Fruit fly (Drosophila melanogaster) whole organism, embryonic: ENCODE results near the gene CG5181.

Experiments
- Asciz ChIP-seq: fragments of 200-800 bp; sonication (Bioruptor generic); optimal IDR thresholded peaks from 2 replicates; lab custom pipeline; 2017; ENCODE audit warnings: missing biosample characterization, mild to moderate bottlenecking, missing genetic modification characterization, missing genetic modification reagents
- Bgb ChIP-seq: fragments of 200-800 bp; sonication (Bioruptor generic); IDR thresholded peaks from 2 replicates; pipeline ENCODE4 v1.3.6; 2022; ENCODE audit warnings: missing biosample characterization, missing genetic modification characterization; ENCODE audit not compliant: partially characterized antibody
- CG10431 ChIP-seq: fragments of 200-800 bp; sonication (Bioruptor generic); optimal IDR thresholded peaks from 3 replicates; lab custom pipeline; 2018; ENCODE audit warnings: missing biosample characterization, mild to moderate bottlenecking, missing genetic modification characterization
- CG11093 ChIP-seq: fragments of 200-800 bp; sonication (Bioruptor generic); IDR thresholded peaks from 3 replicates; pipeline ENCODE4 v1.3.6; 2022; ENCODE audit warnings: missing biosample characterization, missing genetic modification characterization
- CG12155 ChIP-seq: fragments of 200-800 bp; sonication (Bioruptor generic); optimal IDR thresholded peaks from 3 replicates; lab custom pipeline; 2016; ENCODE audit warnings: missing biosample characterization, missing genetic modification characterization
- CG1233 ChIP-seq: fragments of 200-800 bp; sonication (Bioruptor generic); optimal IDR thresholded peaks from 4 replicates; lab custom pipeline; 2018; ENCODE audit warnings: missing biosample characterization, mild to moderate bottlenecking, missing genetic modification characterization
- CG14710 ChIP-seq: fragments of 200-800 bp; sonication (Bioruptor generic); optimal IDR thresholded peaks from 3 replicates; lab custom pipeline; 2019; ENCODE audit warnings: missing biosample characterization, mild to moderate bottlenecking, missing genetic modification characterization, moderate library complexity
- CG15073 ChIP-seq: fragments of 200-800 bp; sonication (Bioruptor generic); optimal IDR thresholded peaks from 2 replicates; lab custom pipeline; 2016; ENCODE audit warnings: missing biosample characterization, missing genetic modification characterization
- CG15269 ChIP-seq: fragments of 200-800 bp; sonication (Bioruptor generic); optimal IDR thresholded peaks from 2 replicates; lab custom pipeline; 2018; ENCODE audit warnings: missing biosample characterization, mild to moderate bottlenecking, missing genetic modification characterization, moderate library complexity
- CG16863 ChIP-seq: fragments of 200-800 bp; sonication (Bioruptor generic); optimal IDR thresholded peaks from 3 replicates; lab custom pipeline; 2016; ENCODE audit warnings: missing biosample characterization, missing genetic modification characterization
- CG17568 ChIP-seq: fragments of 200-800 bp; sonication (Bioruptor generic); optimal IDR thresholded peaks from 2 replicates; lab custom pipeline; 2018; ENCODE audit warnings: missing biosample characterization, mild to moderate bottlenecking, missing genetic modification characterization, moderate library complexity
- CG18011 ChIP-seq: fragments of 200-800 bp; sonication (Bioruptor generic); optimal IDR thresholded peaks from 2 replicates; lab custom pipeline; 2017; ENCODE audit warnings: missing biosample characterization, missing genetic modification characterization, mild to moderate bottlenecking, moderate library complexity, missing genotype
- CG2712 ChIP-seq: fragments of 200-800 bp; optimal IDR thresholded peaks from 3 replicates; lab custom pipeline; 2019; ENCODE audit warnings: missing biosample characterization, mild to moderate bottlenecking, missing genetic modification characterization, moderate library complexity
- CG33213 ChIP-seq: fragments of 200-800 bp; sonication (Bioruptor generic); optimal IDR thresholded peaks from 3 replicates; lab custom pipeline; 2016; ENCODE audit warnings: missing biosample characterization, missing genetic modification characterization
- CG3995 ChIP-seq: fragments of 200-800 bp; sonication (Bioruptor generic); optimal IDR thresholded peaks from 3 replicates; lab custom pipeline; 2016; ENCODE audit warnings: missing biosample characterization, missing genetic modification characterization
- CG6813 ChIP-seq: fragments of 200-800 bp; sonication (Bioruptor generic); optimal IDR thresholded peaks from 2 replicates; lab custom pipeline; 2017; ENCODE audit warnings: missing biosample characterization, missing genetic modification characterization, mild to moderate bottlenecking, moderate library complexity, missing genetic modification reagents
- CG7271 ChIP-seq: fragments of 200-800 bp; sonication (Bioruptor generic); optimal IDR thresholded peaks from 2 replicates; lab custom pipeline; 2018; ENCODE audit warnings: missing biosample characterization, mild to moderate bottlenecking, missing genetic modification characterization, moderate library complexity
- CG7372 ChIP-seq: fragments of 200-800 bp; sonication (Bioruptor generic); IDR thresholded peaks from 2 replicates; pipeline ENCODE4 v1.3.6; 2022; ENCODE audit warnings: missing biosample characterization, missing genetic modification characterization
- Dad ChIP-seq: fragments of 200-800 bp; sonication (Bioruptor generic); optimal IDR thresholded peaks from 3 replicates; lab custom pipeline; 2016; ENCODE audit warnings: missing biosample characterization, missing genetic modification characterization
- Doc3 ChIP-seq: fragments of 200-800 bp; sonication (Bioruptor generic); IDR thresholded peaks from 3 replicates; pipeline ENCODE4 v1.3.6; 2022; ENCODE audit warnings: missing biosample characterization, missing genetic modification characterization; ENCODE audit not compliant: partially characterized antibody
- Dref ChIP-seq: fragments of 200-800 bp; sonication (Bioruptor generic); IDR thresholded peaks from 2 replicates; pipeline ENCODE4 v1.3.6; 2022; ENCODE audit warnings: missing biosample characterization, missing genetic modification characterization
- Kr ChIP-seq: fragments of 200-800 bp; sonication (Bioruptor generic); optimal IDR thresholded peaks from 2 replicates; lab custom pipeline; 2017; ENCODE audit warnings: missing biosample characterization, mild to moderate bottlenecking, missing genetic modification characterization
- Lpt ChIP-seq: fragments of >200 bp; optimal IDR thresholded peaks from 2 replicates; lab custom pipeline; 2018; ENCODE audit warnings: missing biosample characterization, missing genetic modification characterization
- Med ChIP-seq: fragments of 200-800 bp; sonication (Bioruptor generic); peaks from one replicate; lab custom pipeline; 2016; ENCODE audit warnings: missing biosample characterization, missing genetic modification characterization, mild to moderate bottlenecking, inconsistent platforms, moderate library complexity
- NK7.1 ChIP-seq: fragments of 200-800 bp; sonication (Bioruptor generic); optimal IDR thresholded peaks from 3 replicates; lab custom pipeline; 2016; ENCODE audit warnings: missing biosample characterization, missing genetic modification characterization
- Pdp1 ChIP-seq, 2 experiments: fragments of 200-800 bp; sonication (Bioruptor generic); optimal IDR thresholded peaks; 3 replicates each; lab custom pipeline; 2016; ENCODE audit warnings: missing biosample characterization in 2 of 2, missing genetic modification characterization in 2 of 2, mild to moderate bottlenecking in 1 of 2, moderate library complexity in 1 of 2
- Taf1 ChIP-seq: fragments of 200-800 bp; sonication (Bioruptor generic); IDR thresholded peaks from 2 replicates; pipeline ENCODE4 v1.3.6; 2022; ENCODE audit warnings: missing biosample characterization, missing genetic modification characterization
- Xbp1 ChIP-seq: fragments of 200-800 bp; sonication (Bioruptor generic); optimal IDR thresholded peaks from 3 replicates; lab custom pipeline; 2016; ENCODE audit warnings: missing biosample characterization, mild to moderate bottlenecking, missing genetic modification characterization
- ato ChIP-seq: fragments of 200-800 bp; sonication (Bioruptor generic); IDR thresholded peaks from 2 replicates; pipeline ENCODE4 v1.3.6; 2022; ENCODE audit warnings: missing biosample characterization, missing genetic modification characterization; ENCODE audit not compliant: partially characterized antibody
- da ChIP-seq: fragments of 200-800 bp; sonication (Bioruptor generic); optimal IDR thresholded peaks from 2 replicates; lab custom pipeline; 2016; ENCODE audit warnings: missing biosample characterization, missing genetic modification characterization
- eyg ChIP-seq: fragments of 200-800 bp; sonication (Bioruptor generic); optimal IDR thresholded peaks from 3 replicates; lab custom pipeline; 2016; ENCODE audit warnings: missing biosample characterization, missing genetic modification characterization
- fd64A ChIP-seq: fragments of 200-800 bp; sonication (Bioruptor generic); optimal IDR thresholded peaks from 3 replicates; lab custom pipeline; 2018; ENCODE audit warnings: missing biosample characterization, mild to moderate bottlenecking, missing genetic modification characterization
- jumu ChIP-seq: fragments of 200-800 bp; sonication (Bioruptor generic); optimal IDR thresholded peaks from 3 replicates; lab custom pipeline; 2016; ENCODE audit warnings: missing biosample characterization, missing genetic modification characterization
- knrl ChIP-seq: fragments of 200-800 bp; sonication (Bioruptor generic); IDR thresholded peaks from 3 replicates; pipeline ENCODE4 v1.3.6; 2022; ENCODE audit warnings: missing biosample characterization, missing genetic modification characterization; ENCODE audit not compliant: partially characterized antibody
- lmd ChIP-seq: fragments of 200-800 bp; sonication (Bioruptor generic); IDR thresholded peaks from 2 replicates; pipeline ENCODE4 v1.3.6; 2022; ENCODE audit warnings: missing biosample characterization, missing genetic modification characterization
- lov ChIP-seq, 2 experiments: fragments of 200-800 bp in 1 of 2; fragments of >200 bp in 1 of 2; sonication (Bioruptor generic) in 1 of 2; IDR thresholded peaks in 1 of 2; optimal IDR thresholded peaks in 1 of 2; 2 replicates in 1 of 2; 3 replicates in 1 of 2; pipeline versions ENCODE4 v1.3.6 to Lab custom; 2017 to 2022; ENCODE audit warnings: missing biosample characterization in 1 of 2, missing genetic modification characterization in 1 of 2
- maf-S ChIP-seq: fragments of 200-800 bp; sonication (Bioruptor generic); optimal IDR thresholded peaks from 2 replicates; lab custom pipeline; 2016; ENCODE audit warnings: missing biosample characterization, missing genetic modification characterization
- mld ChIP-seq: fragments of 200-800 bp; sonication (Bioruptor generic); IDR thresholded peaks from 3 replicates; pipeline ENCODE4 v1.3.6; 2022; ENCODE audit warnings: missing biosample characterization, missing genetic modification characterization; ENCODE audit not compliant: partially characterized antibody
- nom ChIP-seq: fragments of 200-800 bp; sonication (Bioruptor generic); optimal IDR thresholded peaks from 2 replicates; lab custom pipeline; 2017; ENCODE audit warnings: missing biosample characterization, missing genetic modification characterization, mild to moderate bottlenecking, moderate library complexity, missing genetic modification reagents
- run ChIP-seq: fragments of 200-800 bp; sonication (Bioruptor generic); optimal IDR thresholded peaks from 3 replicates; lab custom pipeline; 2018; ENCODE audit warnings: missing biosample characterization, mild to moderate bottlenecking, missing genetic modification characterization
- slbo ChIP-seq: fragments of 200-800 bp; sonication (Bioruptor generic); IDR thresholded peaks from 2 replicates; pipeline ENCODE4 v1.3.6; 2022; ENCODE audit warnings: missing biosample characterization, missing genetic modification characterization
- ssp ChIP-seq: fragments of 200-800 bp; sonication (Bioruptor generic); IDR thresholded peaks from 2 replicates; pipeline ENCODE4 v1.3.6; 2022; ENCODE audit warnings: missing biosample characterization, missing genetic modification characterization
- tgo ChIP-seq: fragments of 200-800 bp; sonication (Bioruptor generic); IDR thresholded peaks from 3 replicates; pipeline ENCODE4 v1.3.6; 2022; ENCODE audit warnings: missing biosample characterization, missing genetic modification characterization
- unpg ChIP-seq: fragments of 200-800 bp; sonication (Bioruptor generic); optimal IDR thresholded peaks from 3 replicates; lab custom pipeline; 2018; ENCODE audit warnings: missing biosample characterization, mild to moderate bottlenecking, missing genetic modification characterization, moderate library complexity

CG5181 gene

dm6 chr2L:7422429-7423283, 13.0 kb upstream of the CG5181 start (continued):
- TF ChIP-seq CG2712 (tag; lab: Kevin White, UChicago): peak; percentile 22
- TF ChIP-seq nom (GFP tag; lab: Kevin White, UChicago): peak; percentile 40
- TF ChIP-seq maf-S (GFP tag; lab: Kevin White, UChicago): no peak
- no peak for TF ChIP-seq NK7.1 (GFP tag; lab: Kevin White, UChicago)
- TF ChIP-seq mld (GFP tag; lab: Robert Waterston, UW): no peak
- TF ChIP-seq Dref: no peak
- no peak for TF ChIP-seq CG18011 (GFP tag; lab: Kevin White, UChicago)
- TF ChIP-seq CG10431 (GFP tag; lab: Kevin White, UChicago): no peak
- no peak for TF ChIP-seq CG6813 (GFP tag; lab: Kevin White, UChicago)
- no peak for TF ChIP-seq slbo (GFP tag; lab: Robert Waterston, UW)
- TF ChIP-seq CG16863 (GFP tag; lab: Kevin White, UChicago): no peak
- TF ChIP-seq, all 482 proteins: peak for 54

- TF ChIP-seq ato (no peak), Bgb (GFP tag; lab: Robert Waterston, UW) (no peak), jumu (peak; percentile 17), CG33213 (GFP tag; lab: Kevin White, UChicago) (peak; percentile 21), CG15269 (tag; lab: Kevin White, UChicago) (peak; percentile 69), Med (peak; percentile 94), Taf1 (GFP tag; lab: Robert Waterston, UW) (peak; percentile 80), lov (optimal IDR thresholded peaks at IDR 0.05; lab: Kevin White, UChicago) (no peak), lov (GFP tag; IDR thresholded peaks at IDR 0.05; lab: Robert Waterston, UW) (no peak), CG7271 (tag; lab: Kevin White, UChicago) (no peak), Dad (GFP tag; lab: Kevin White, UChicago) (no peak), ssp (no peak), da (GFP tag; lab: Kevin White, UChicago) (peak; percentile 19), CG11093 (GFP tag; lab: Robert Waterston, UW) (no peak), CG3995 (GFP tag; lab: Kevin White, UChicago) (peak; percentile 12), knrl (GFP tag; lab: Robert Waterston, UW) (no peak), run (tag; lab: Kevin White, UChicago) (no peak), Xbp1 (no peak), CG12155 (peak; percentile 40), CG15073 (GFP tag; lab: Kevin White, UChicago) (no peak), Doc3 (GFP tag; lab: Robert Waterston, UW) (no peak), CG14710 (tag; lab: Kevin White, UChicago) (peak; percentile 8), lmd (GFP tag; lab: Robert Waterston, UW) (peak; percentile 75), Kr (GFP tag; lab: Kevin White, UChicago) (no peak), Asciz (GFP tag; lab: Kevin White, UChicago) (no peak), Pdp1 (GFP tag; optimal IDR thresholded peaks at IDR 0.05; lab: Kevin White, UChicago) (peak; percentile 2 to 45), unpg (GFP tag; lab: Kevin White, UChicago) (peak; percentile 10), fd64A (no peak), tgo (GFP tag; lab: Robert Waterston, UW) (peak; percentile 63), CG1233 (GFP tag; lab: Kevin White, UChicago) (no peak), CG17568 (no peak), Lpt (GFP tag; lab: Kevin White, UChicago) (no peak), eyg (GFP tag; lab: Kevin White, UChicago) (no peak), CG7372 (GFP tag; lab: Robert Waterston, UW) (0 out of 2 replicates have a peak, but pooled peaks have one; percentile 33)
These were observed 11.0 kb upstream of the CG5181 start for dm6 chr2L:7420305-7421287.
